Fruit fly (Drosophila melanogaster): Measurements from ENCODE around the gene PK2-R2.

dm6 chr3R:13374913-13375312 lies 40.9 kb upstream of the PK2-R2 start:
- TF ChIP-seq CG8478 (optimal IDR thresholded peaks at IDR 0.05) (no peak), CTCF (optimal IDR thresholded peaks at IDR 0.05) (no peak)

Measured in S2 (cell line).